Worm (Caenorhabditis elegans) whole organism, L2 larva: ENCODE data around the gene Y54F10AR.2.

ENCODE experiments used
- ama-1 ChIP-seq: fragments of 150-350 bp; optimal IDR thresholded peaks from 2 replicates; lab custom pipeline; 2018; ENCODE audit warnings: inconsistent platforms
- dmd-4 ChIP-seq: sonication (generic microtip); optimal IDR thresholded peaks from 2 replicates; lab custom pipeline; 2017; ENCODE audit warnings: missing biosample characterization, missing genetic modification characterization
- mdl-1 ChIP-seq, 2 experiments: fragments of 150-350 bp in 1 of 2; sonication (generic microtip) in 1 of 2; optimal IDR thresholded peaks; 2 replicates each; lab custom pipeline; 2017; ENCODE audit warnings: missing biosample characterization in 2 of 2, missing genetic modification characterization in 2 of 2
- nhr-77 ChIP-seq: fragments of 150-350 bp; optimal IDR thresholded peaks from 2 replicates; lab custom pipeline; 2014; ENCODE audit warnings: missing biosample characterization, missing genetic modification characterization

DNA sequence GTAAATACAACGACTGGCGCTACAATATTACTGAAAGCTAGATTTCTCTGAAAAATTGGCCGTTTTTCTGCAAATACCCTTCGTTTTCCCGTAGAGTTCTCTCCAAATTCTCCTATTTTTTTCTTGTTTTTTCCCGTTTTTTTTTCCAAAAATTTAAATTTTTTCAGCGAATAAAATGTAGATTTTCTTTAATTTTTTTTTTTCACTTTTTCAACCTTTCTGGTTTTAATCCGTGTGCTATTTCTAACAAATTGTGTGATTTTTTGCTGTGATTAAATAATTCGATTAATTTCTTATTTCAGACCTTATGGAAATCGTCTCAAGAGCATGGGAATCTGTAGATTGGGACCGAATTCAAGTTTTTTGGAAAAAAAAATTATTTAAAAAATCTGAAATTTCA is 41.0 kb downstream of the Y54F10AR.2 start, which contains the start of gene cone-1:
- TF ChIP-seq nhr-77 (tag; lab: Kevin White, UChicago), result no peak
- no peak for TF ChIP-seq mdl-1 (tag; optimal IDR thresholded peaks at IDR 0.05; lab: Kevin White, UChicago)
- TF ChIP-seq dmd-4 (tag; lab: Kevin White, UChicago), result no peak
- TF ChIP-seq ama-1, result no peak
